Worm (Caenorhabditis elegans) whole organism, L4 larva: ENCODE data around the gene ZK105.14.

Source experiments
- D1046.2 ChIP-seq: fragments of 200-800 bp; sonication (Bioruptor generic); IDR thresholded peaks from 2 replicates; pipeline ENCODE4 v1.3.6; 2022; ENCODE audit warnings: missing genetic modification characterization, missing compliant biosample characterization
- F10B5.3 ChIP-seq: sonication (generic microtip); optimal IDR thresholded peaks from 2 replicates; lab custom pipeline; 2016; ENCODE audit warnings: mild to moderate bottlenecking, missing genetic modification characterization, missing compliant biosample characterization
- F37D6.2 ChIP-seq: sonication (generic microtip); optimal IDR thresholded peaks from 2 replicates; lab custom pipeline; 2016; ENCODE audit warnings: mild to moderate bottlenecking, missing genetic modification characterization, missing compliant biosample characterization
- F49E8.2 ChIP-seq: sonication (generic microtip); optimal IDR thresholded peaks from 2 replicates; lab custom pipeline; 2016; ENCODE audit warnings: missing compliant biosample characterization, mild to moderate bottlenecking, missing genetic modification characterization, borderline replicate concordance
- R02D3.7 ChIP-seq: fragments of 150-350 bp; sonication (generic microtip); optimal IDR thresholded peaks from 3 replicates; lab custom pipeline; 2014; ENCODE audit warnings: missing biosample characterization, missing genetic modification characterization
- T20F7.1 ChIP-seq: fragments of 200-800 bp; sonication (Bioruptor generic); optimal IDR thresholded peaks from 2 replicates; lab custom pipeline; 2018; ENCODE audit warnings: mild to moderate bottlenecking, missing genetic modification characterization, missing compliant biosample characterization
- Y48G9A.11 ChIP-seq: fragments of 200-800 bp; sonication (Bioruptor generic); IDR thresholded peaks from 2 replicates; pipeline ENCODE4 v1.3.6; 2022; ENCODE audit warnings: missing genetic modification reagents, missing genetic modification characterization, missing compliant biosample characterization
- aha-1 ChIP-seq: fragments of 150-350 bp; peaks from one replicate; lab custom pipeline; 2014; ENCODE audit warnings: missing biosample characterization, missing genetic modification characterization
- ceh-28 ChIP-seq: fragments of 150-350 bp; optimal IDR thresholded peaks from 2 replicates; lab custom pipeline; 2014; ENCODE audit warnings: missing biosample characterization, missing genetic modification reagents, missing genetic modification characterization
- ceh-44 ChIP-seq: fragments of 200-800 bp; sonication (Bioruptor generic); IDR thresholded peaks from 2 replicates; pipeline ENCODE4 v1.3.6; 2022; ENCODE audit warnings: missing genetic modification reagents, missing genetic modification characterization, missing compliant biosample characterization
- ceh-82 ChIP-seq: sonication (generic microtip); optimal IDR thresholded peaks from 2 replicates; lab custom pipeline; 2017; ENCODE audit warnings: missing biosample characterization, missing genetic modification characterization
- cey-2 ChIP-seq: sonication (generic microtip); optimal IDR thresholded peaks from 3 replicates; lab custom pipeline; 2017; ENCODE audit warnings: missing genetic modification characterization, mild to moderate bottlenecking, missing compliant biosample characterization, antibody characterized with exemption, borderline replicate concordance; ENCODE audit not compliant: insufficient read depth
- daf-12 ChIP-seq: fragments of 150-350 bp; optimal IDR thresholded peaks from 2 replicates; lab custom pipeline; 2014; ENCODE audit warnings: missing biosample characterization, missing genetic modification reagents, missing genetic modification characterization
- daf-16 ChIP-seq, 3 experiments: sonication (generic microtip); optimal IDR thresholded peaks; 2 replicates each; lab custom pipeline; 2016 to 2017; ENCODE audit warnings: missing genetic modification characterization in 3 of 3, missing genetic modification reagents in 3 of 3, mild to moderate bottlenecking in 2 of 3, missing compliant biosample characterization in 2 of 3, missing biosample characterization in 1 of 3, moderate library complexity in 1 of 3
- dmd-6 ChIP-seq: fragments of 200-800 bp; sonication (Bioruptor generic); IDR thresholded peaks from 2 replicates; pipeline ENCODE4 v1.3.6; 2022; ENCODE audit warnings: missing genetic modification reagents, missing genetic modification characterization, missing compliant biosample characterization
- dmd-9 ChIP-seq: fragments of 200-800 bp; sonication (Bioruptor generic); IDR thresholded peaks from 2 replicates; pipeline ENCODE4 v1.3.6; 2022; ENCODE audit warnings: missing genetic modification reagents, missing genetic modification characterization, missing compliant biosample characterization
- duxl-1 ChIP-seq: sonication (generic microtip); optimal IDR thresholded peaks from 2 replicates; lab custom pipeline; 2016; ENCODE audit warnings: mild to moderate bottlenecking, missing genetic modification characterization, moderate library complexity, missing compliant biosample characterization; ENCODE audit not compliant: poor library complexity
- egl-27 ChIP-seq: sonication (generic microtip); optimal IDR thresholded peaks from 3 replicates; lab custom pipeline; 2017; ENCODE audit warnings: missing biosample characterization, missing genetic modification reagents, missing genetic modification characterization
- fkh-10 ChIP-seq: fragments of 150-350 bp; optimal IDR thresholded peaks from 2 replicates; lab custom pipeline; 2014; ENCODE audit warnings: missing biosample characterization, missing genetic modification reagents, missing genetic modification characterization
- fos-1 ChIP-seq: fragments of 150-350 bp; optimal IDR thresholded peaks from 2 replicates; lab custom pipeline; 2014; ENCODE audit warnings: missing biosample characterization, missing genetic modification characterization
- hif-1 ChIP-seq, 2 experiments: sonication (generic microtip); optimal IDR thresholded peaks; 2 replicates each; lab custom pipeline; 2016 to 2017; ENCODE audit warnings: missing compliant biosample characterization in 2 of 2, missing genetic modification characterization in 2 of 2, missing genetic modification reagents in 2 of 2, missing genotype in 2 of 2, mild to moderate bottlenecking in 1 of 2
- hlh-11 ChIP-seq: fragments of 200-800 bp; sonication (Bioruptor generic); optimal IDR thresholded peaks from 2 replicates; lab custom pipeline; 2018; ENCODE audit warnings: mild to moderate bottlenecking, missing genetic modification characterization, missing compliant biosample characterization
- hlh-30 ChIP-seq: sonication (generic microtip); optimal IDR thresholded peaks from 2 replicates; lab custom pipeline; 2017; ENCODE audit warnings: antibody characterized with exemption, mild to moderate bottlenecking, missing genetic modification characterization, missing compliant biosample characterization; ENCODE audit not compliant: insufficient read depth
- lim-7 ChIP-seq: fragments of 200-800 bp; sonication (Bioruptor generic); IDR thresholded peaks from 2 replicates; pipeline ENCODE4 v1.3.6; 2022; ENCODE audit warnings: missing genetic modification characterization, missing compliant biosample characterization
- lin-1 ChIP-seq: fragments of 200-800 bp; sonication (Bioruptor generic); IDR thresholded peaks from 2 replicates; pipeline ENCODE4 v1.3.6; 2022; ENCODE audit warnings: missing genetic modification reagents, missing genetic modification characterization, missing compliant biosample characterization
- lin-13 ChIP-seq: fragments of 150-350 bp; optimal IDR thresholded peaks from 2 replicates; lab custom pipeline; 2014; ENCODE audit warnings: missing biosample characterization, missing genetic modification reagents, missing genetic modification characterization
- lin-29 ChIP-seq: fragments of 200-800 bp; sonication (Bioruptor generic); IDR thresholded peaks from 2 replicates; pipeline ENCODE4 v1.3.6; 2022; ENCODE audit warnings: missing genetic modification reagents, missing genetic modification characterization, missing compliant biosample characterization
- lsy-2 ChIP-seq, 2 experiments: fragments of 150-350 bp in 1 of 2; sonication (generic microtip) in 1 of 2; optimal IDR thresholded peaks; 2 replicates each; lab custom pipeline; 2014 to 2017; ENCODE audit warnings: missing biosample characterization in 2 of 2, missing genetic modification characterization in 2 of 2
- mdt-29 ChIP-seq: fragments of 200-800 bp; sonication (Bioruptor generic); IDR thresholded peaks from 2 replicates; pipeline ENCODE4 v1.3.6; 2022; ENCODE audit warnings: missing genetic modification reagents, missing genetic modification characterization, missing compliant biosample characterization
- mep-1 ChIP-seq: fragments of 150-350 bp; sonication (generic microtip); optimal IDR thresholded peaks from 3 replicates; lab custom pipeline; 2014; ENCODE audit warnings: missing biosample characterization, missing genetic modification characterization
- mxl-3 ChIP-seq: fragments of 200-800 bp; sonication (Bioruptor generic); optimal IDR thresholded peaks from 2 replicates; lab custom pipeline; 2018; ENCODE audit warnings: mild to moderate bottlenecking, missing genetic modification characterization, missing compliant biosample characterization
- nhr-11 ChIP-seq: fragments of 150-350 bp; optimal IDR thresholded peaks from 2 replicates; lab custom pipeline; 2014; ENCODE audit warnings: missing biosample characterization, missing genetic modification characterization
- nhr-111 ChIP-seq: fragments of 200-800 bp; sonication (Bioruptor generic); optimal IDR thresholded peaks from 2 replicates; lab custom pipeline; 2018; ENCODE audit warnings: mild to moderate bottlenecking, missing genetic modification characterization, missing compliant biosample characterization
- nhr-41 ChIP-seq: fragments of 200-800 bp; sonication (Bioruptor generic); IDR thresholded peaks from 2 replicates; pipeline ENCODE4 v1.3.6; 2022; ENCODE audit warnings: missing genetic modification reagents, missing genetic modification characterization, missing compliant biosample characterization
- nhr-48 ChIP-seq: sonication (generic microtip); optimal IDR thresholded peaks from 2 replicates; lab custom pipeline; 2016; ENCODE audit warnings: mild to moderate bottlenecking, missing genetic modification characterization, missing compliant biosample characterization
- nhr-76 ChIP-seq: fragments of 150-350 bp; optimal IDR thresholded peaks from 2 replicates; lab custom pipeline; 2014; ENCODE audit warnings: missing biosample characterization, missing genetic modification characterization
- saeg-2 ChIP-seq: fragments of 200-800 bp; sonication (Bioruptor generic); IDR thresholded peaks from 2 replicates; pipeline ENCODE4 v1.3.6; 2022; ENCODE audit warnings: missing genetic modification reagents, missing genetic modification characterization, missing compliant biosample characterization
- spr-1 ChIP-seq: sonication (generic microtip); optimal IDR thresholded peaks from 2 replicates; lab custom pipeline; 2016; ENCODE audit warnings: mild to moderate bottlenecking, missing genetic modification characterization, missing compliant biosample characterization
- tra-1 ChIP-seq: fragments of 200-800 bp; sonication (Bioruptor generic); IDR thresholded peaks from 2 replicates; pipeline ENCODE4 v1.3.6; 2022; ENCODE audit warnings: missing genetic modification reagents, missing genetic modification characterization, missing compliant biosample characterization
- unc-62 ChIP-seq, 3 experiments: fragments of 150-350 bp in 1 of 3; sonication (generic microtip); optimal IDR thresholded peaks in 2 of 3; peaks in 1 of 3; 1 replicate in 1 of 3; 2 replicates in 2 of 3; lab custom pipeline; 2014 to 2017; ENCODE audit warnings: missing biosample characterization in 3 of 3, missing genetic modification characterization in 3 of 3, missing genetic modification reagents in 3 of 3, missing genotype in 1 of 3
- zfp-2 ChIP-seq: sonication (generic microtip); optimal IDR thresholded peaks from 2 replicates; lab custom pipeline; 2016; ENCODE audit warnings: mild to moderate bottlenecking, missing genetic modification characterization, missing compliant biosample characterization
- zfp-3 ChIP-seq: fragments of 200-800 bp; sonication (Bioruptor generic); conservative IDR thresholded peaks from 2 replicates; pipeline ENCODE4 v1.3.6; 2022; ENCODE audit warnings: missing genetic modification reagents, missing genetic modification characterization, missing compliant biosample characterization
- zip-11 ChIP-seq: fragments of 200-800 bp; sonication (Bioruptor generic); IDR thresholded peaks from 2 replicates; pipeline ENCODE4 v1.3.6; 2022; ENCODE audit warnings: missing genetic modification characterization, missing compliant biosample characterization

The ZK105.14 gene

DNA sequence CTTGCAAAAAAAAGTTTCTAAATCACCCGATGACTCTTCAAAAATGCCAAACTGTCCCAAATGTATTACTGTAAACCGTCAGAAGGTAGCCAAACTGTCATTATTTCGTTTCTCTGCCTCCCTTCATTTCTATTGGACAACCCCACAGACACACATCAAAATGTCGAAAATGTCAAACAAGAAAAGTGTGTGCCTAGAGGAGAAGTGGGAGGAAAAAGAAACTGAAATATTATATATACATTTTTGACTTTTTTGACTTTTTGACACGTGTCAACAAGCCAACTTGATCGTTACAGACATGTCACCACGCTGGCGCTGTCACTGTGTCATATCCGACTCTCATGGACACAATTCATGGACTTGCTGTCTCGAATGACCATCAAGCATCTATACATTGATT, 27.9 kb upstream of the ZK105.14 start:
- no peak for TF ChIP-seq cey-2 (tag; lab: Kevin White, UChicago)
- TF ChIP-seq aha-1 (tag; lab: Kevin White, UChicago), result no peak
- TF ChIP-seq tra-1 (GFP tag; lab: Robert Waterston, UW), result peak; percentile 46; the same call in 1 of the 2 replicates
- no peak for TF ChIP-seq ceh-82
- TF ChIP-seq dmd-6, result peak; percentile 56
- peak; percentile 23 for TF ChIP-seq hlh-11 (tag; lab: Kevin White, UChicago)
- TF ChIP-seq F10B5.3 (tag; lab: Kevin White, UChicago), result no peak
- TF ChIP-seq daf-16 (GFP tag; optimal IDR thresholded peaks at IDR 0.05; lab: Kevin White, UChicago), result peak in 1 of 2 experiments; percentile 15
- TF ChIP-seq daf-16 (tag; optimal IDR thresholded peaks at IDR 0.05; lab: Kevin White, UChicago), result no peak
- no peak for TF ChIP-seq D1046.2
- no peak for TF ChIP-seq T20F7.1 (GFP tag; lab: Kevin White, UChicago)

ce11 chrV:7747987-7748607, 26.3 kb upstream of the ZK105.14 start:
- TF ChIP-seq zfp-3 (GFP tag; lab: Robert Waterston, UW) (no peak), hlh-11 (tag; lab: Kevin White, UChicago) (peak; percentile 17), nhr-11 (tag; lab: Kevin White, UChicago) (no peak), F49E8.2 (tag; lab: Kevin White, UChicago) (no peak), duxl-1 (tag; lab: Kevin White, UChicago) (no peak), mdt-29 (GFP tag; lab: Robert Waterston, UW) (peak; percentile 33; the same call in 1 of the 2 replicates), dmd-6 (peak; percentile 94), unc-62 (GFP tag; optimal IDR thresholded peaks at IDR 0.05 in 1 of 2; lab: Kevin White, UChicago) (peak in 1 of 2 experiments; percentile 52), unc-62 (tag; optimal IDR thresholded peaks at IDR 0.05; lab: Kevin White, UChicago) (no peak), lin-1 (GFP tag; lab: Robert Waterston, UW) (peak; percentile 29; the same call in 1 of the 2 replicates), tra-1 (GFP tag; lab: Robert Waterston, UW) (peak; percentile 87; the same call in 1 of the 2 replicates), lim-7 (no peak), nhr-48 (tag; lab: Kevin White, UChicago) (peak; percentile 61), nhr-111 (GFP tag; lab: Kevin White, UChicago) (no peak)

DNA sequence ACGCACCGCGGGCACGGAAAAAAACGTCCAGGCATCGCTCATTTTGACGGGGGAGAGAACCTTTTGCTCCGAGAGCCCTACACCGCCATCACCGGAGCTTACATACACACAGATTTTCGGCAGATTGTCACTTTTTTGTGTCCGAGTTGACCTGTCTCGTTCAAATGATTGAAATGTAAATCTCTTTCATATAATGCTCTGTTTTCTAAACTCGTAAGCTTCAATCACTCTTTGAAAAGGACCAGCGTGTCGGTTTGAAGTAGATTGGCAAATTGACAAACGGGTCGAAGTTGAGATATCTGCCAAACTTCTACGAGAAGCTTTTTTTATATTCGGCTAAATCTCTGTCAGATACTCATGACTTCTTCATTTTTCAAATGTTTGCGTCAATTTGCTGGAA, 25.3 kb upstream of the ZK105.14 start:
- no peak for TF ChIP-seq zip-11
- no peak for TF ChIP-seq spr-1 (tag; lab: Kevin White, UChicago)
- TF ChIP-seq unc-62 (GFP tag; optimal IDR thresholded peaks at IDR 0.05 in 1 of 2; lab: Kevin White, UChicago), result peak in 1 of 2 experiments; percentile 97
- TF ChIP-seq unc-62 (tag; optimal IDR thresholded peaks at IDR 0.05; lab: Kevin White, UChicago), result no peak
- TF ChIP-seq nhr-41, result no peak
- TF ChIP-seq, all 104 proteins: peak for 1

DNA sequence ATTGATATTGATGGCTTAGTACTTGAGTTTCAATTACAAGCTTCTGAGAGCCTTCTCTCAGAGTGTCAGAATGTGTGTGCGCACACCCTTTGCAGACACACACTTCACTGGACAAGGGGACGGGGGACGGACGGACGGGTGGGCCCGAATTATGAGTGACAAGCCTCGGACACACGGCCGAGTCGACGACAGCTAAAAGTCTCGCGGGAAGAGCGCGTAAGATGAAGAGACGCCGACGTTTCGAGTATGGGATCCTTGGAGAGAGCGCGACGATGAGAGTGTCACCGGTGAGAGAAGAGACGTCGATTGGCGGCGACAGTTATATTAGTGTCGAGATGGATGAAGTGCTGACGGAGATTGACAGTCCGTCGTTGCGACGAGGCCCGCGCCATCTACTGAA, 24.1 kb upstream of the ZK105.14 start:
- TF ChIP-seq hif-1 (tag; optimal IDR thresholded peaks at IDR 0.05; lab: Kevin White, UChicago) (no peak), egl-27 (tag; lab: Kevin White, UChicago) (no peak), R02D3.7 (tag; lab: Kevin White, UChicago) (no peak), F37D6.2 (no peak), Y48G9A.11 (GFP tag; lab: Robert Waterston, UW) (no peak), hlh-30 (tag; lab: Kevin White, UChicago) (no peak), ceh-28 (tag; lab: Kevin White, UChicago) (no peak), lin-29 (GFP tag; lab: Robert Waterston, UW) (no peak), lsy-2 (tag; optimal IDR thresholded peaks at IDR 0.05; lab: Kevin White, UChicago) (no peak), fkh-10 (GFP tag; lab: Kevin White, UChicago) (no peak), nhr-41 (no peak), nhr-76 (tag; lab: Kevin White, UChicago) (no peak), mep-1 (tag; lab: Kevin White, UChicago) (no peak), lin-1 (GFP tag; lab: Robert Waterston, UW) (no peak), ceh-44 (GFP tag; lab: Robert Waterston, UW) (no peak), mxl-3 (GFP tag; lab: Kevin White, UChicago) (peak; percentile 29), lin-13 (no peak), dmd-9 (GFP tag; lab: Robert Waterston, UW) (no peak), saeg-2 (GFP tag; lab: Robert Waterston, UW) (no peak), zfp-2 (no peak), spr-1 (tag; lab: Kevin White, UChicago) (no peak), daf-12 (no peak), fos-1 (tag; lab: Kevin White, UChicago) (no peak)
